Fruit fly (Drosophila melanogaster) whole organism, pupa: ENCODE results near the gene Ufsp2.

ENCODE experiments used
- CG12605 ChIP-seq: fragments of 200-800 bp; sonication (Bioruptor generic); IDR thresholded peaks from 2 replicates; pipeline ENCODE4 v1.3.6; 2022; ENCODE audit warnings: missing biosample characterization, missing genetic modification characterization
- Pif1B ChIP-seq: fragments of 200-800 bp; sonication (Bioruptor generic); optimal IDR thresholded peaks from 3 replicates; lab custom pipeline; 2016; ENCODE audit warnings: missing biosample characterization, missing genetic modification characterization
- fd96Ca ChIP-seq: fragments of 200-800 bp; sonication (Bioruptor generic); IDR thresholded peaks from 3 replicates; pipeline ENCODE4 v1.3.6; 2022; ENCODE audit warnings: missing biosample characterization, missing genetic modification characterization
- gl ChIP-seq: fragments of 200-800 bp; sonication (Bioruptor generic); optimal IDR thresholded peaks from 2 replicates; lab custom pipeline; 2018; ENCODE audit warnings: missing biosample characterization, mild to moderate bottlenecking, missing genetic modification characterization

DNA sequence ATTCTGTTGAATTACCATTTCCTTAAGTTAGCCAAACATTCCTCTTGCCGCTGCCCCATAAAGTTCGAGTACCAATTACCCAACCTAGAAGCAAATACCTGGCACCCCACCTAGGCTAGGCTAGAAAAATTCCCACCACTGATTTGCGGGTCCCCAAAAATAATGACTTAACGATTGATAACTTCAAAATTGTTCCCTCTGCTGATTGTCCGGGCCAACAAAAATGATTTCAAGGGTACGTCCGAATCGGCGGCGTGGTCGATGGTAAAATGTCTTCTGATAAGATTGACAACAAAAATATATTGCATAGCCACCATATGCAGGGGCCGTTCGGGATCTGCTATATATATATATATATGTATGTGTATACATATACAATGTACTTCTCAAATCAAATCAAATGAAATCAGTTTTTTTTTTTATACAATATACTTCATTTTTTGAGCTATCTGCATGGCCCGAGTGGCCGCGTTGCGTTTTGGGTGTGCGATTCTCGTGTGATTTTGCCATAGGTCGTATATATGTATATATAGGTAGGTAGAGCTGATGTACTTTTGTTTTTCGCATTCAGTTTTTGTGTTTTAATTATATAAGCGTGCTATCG is 29.1 kb upstream of the Ufsp2 start:
- no peak for TF ChIP-seq CG12605 (GFP tag; lab: Robert Waterston, UW)
- no peak for TF ChIP-seq fd96Ca (GFP tag; lab: Robert Waterston, UW)
- no peak for TF ChIP-seq gl (tag; lab: Kevin White, UChicago)
- TF ChIP-seq Pif1B (GFP tag; lab: Kevin White, UChicago), result no peak
